Fruit fly (Drosophila melanogaster) whole organism, embryonic: ENCODE data around the gene CG42268.

ENCODE experiments used
- Antp ChIP-seq: fragments of 200-800 bp; sonication (Bioruptor generic); optimal IDR thresholded peaks from 3 replicates; lab custom pipeline; 2016; ENCODE audit warnings: missing biosample characterization, missing genetic modification characterization
- BEAF-32 ChIP-seq: fragments of 200-800 bp; sonication (Bioruptor generic); optimal IDR thresholded peaks from 3 replicates; lab custom pipeline; 2017; ENCODE audit warnings: missing biosample characterization, missing genetic modification characterization, mild to moderate bottlenecking, moderate library complexity, missing genetic modification reagents
- CG11398 ChIP-seq: fragments of 200-800 bp; sonication (Bioruptor generic); optimal IDR thresholded peaks from 2 replicates; lab custom pipeline; 2016; ENCODE audit warnings: missing biosample characterization, missing genetic modification characterization
- CG11456 ChIP-seq: fragments of 200-800 bp; sonication (Bioruptor generic); IDR thresholded peaks from 3 replicates; pipeline ENCODE4 v1.3.6; 2022; ENCODE audit warnings: missing biosample characterization, missing genetic modification characterization
- CG11695 ChIP-seq: fragments of 200-800 bp; sonication (Bioruptor generic); IDR thresholded peaks from 3 replicates; pipeline ENCODE4 v1.3.6; 2022; ENCODE audit warnings: missing biosample characterization, missing genetic modification characterization
- CG11696 ChIP-seq: fragments of 200-800 bp; sonication (Bioruptor generic); IDR thresholded peaks from 2 replicates; pipeline ENCODE4 v1.3.6; 2022; ENCODE audit warnings: missing biosample characterization, missing genetic modification characterization
- CG15073 ChIP-seq: fragments of 200-800 bp; sonication (Bioruptor generic); optimal IDR thresholded peaks from 2 replicates; lab custom pipeline; 2016; ENCODE audit warnings: missing biosample characterization, missing genetic modification characterization
- CG2199 ChIP-seq: fragments of 200-800 bp; sonication (Bioruptor generic); IDR thresholded peaks from 3 replicates; pipeline ENCODE4 v1.3.6; 2022; ENCODE audit warnings: missing biosample characterization, missing genetic modification characterization
- CG31388 ChIP-seq: fragments of 200-800 bp; sonication (Bioruptor generic); optimal IDR thresholded peaks from 2 replicates; lab custom pipeline; 2016; ENCODE audit warnings: missing biosample characterization, missing genetic modification characterization
- CG32532 ChIP-seq: fragments of 200-800 bp; sonication (Bioruptor generic); IDR thresholded peaks from 2 replicates; pipeline ENCODE4 v1.3.6; 2022; ENCODE audit warnings: missing biosample characterization, missing genetic modification characterization
- CG34224 ChIP-seq: fragments of 200-800 bp; sonication (Bioruptor generic); IDR thresholded peaks from 3 replicates; pipeline ENCODE4 v1.3.6; 2022; ENCODE audit warnings: missing biosample characterization, missing genetic modification characterization; ENCODE audit not compliant: partially characterized antibody
- CG3847 ChIP-seq: fragments of 200-800 bp; sonication (Bioruptor generic); IDR thresholded peaks from 2 replicates; pipeline ENCODE4 v1.3.6; 2022; ENCODE audit warnings: missing biosample characterization, missing genetic modification characterization
- CG42726 ChIP-seq: fragments of 200-800 bp; sonication (Bioruptor generic); IDR thresholded peaks from 2 replicates; pipeline ENCODE4 v1.3.6; 2022; ENCODE audit warnings: missing biosample characterization, missing genetic modification characterization; ENCODE audit not compliant: partially characterized antibody
- CG4820 ChIP-seq: fragments of 200-800 bp; sonication (Bioruptor generic); optimal IDR thresholded peaks from 3 replicates; lab custom pipeline; 2016; ENCODE audit warnings: missing biosample characterization, missing genetic modification characterization
- CG5953 ChIP-seq: fragments of 200-800 bp; sonication (Bioruptor generic); IDR thresholded peaks from 2 replicates; pipeline ENCODE4 v1.3.6; 2022; ENCODE audit warnings: missing biosample characterization, missing genetic modification characterization
- CG6689 ChIP-seq: fragments of 200-800 bp; sonication (Bioruptor generic); IDR thresholded peaks from 2 replicates; pipeline ENCODE4 v1.3.6; 2022; ENCODE audit warnings: missing biosample characterization, missing genetic modification characterization
- CG7745 ChIP-seq: fragments of 200-800 bp; sonication (Bioruptor generic); optimal IDR thresholded peaks from 2 replicates; lab custom pipeline; 2018; ENCODE audit warnings: missing biosample characterization, mild to moderate bottlenecking, missing genetic modification characterization, moderate library complexity
- CG8089 ChIP-seq: fragments of 200-800 bp; sonication (Bioruptor generic); optimal IDR thresholded peaks from 3 replicates; lab custom pipeline; 2016; ENCODE audit warnings: missing biosample characterization, missing genetic modification characterization
- CG8944 ChIP-seq: fragments of 200-800 bp; sonication (Bioruptor generic); optimal IDR thresholded peaks from 3 replicates; lab custom pipeline; 2016; ENCODE audit warnings: missing biosample characterization, missing genetic modification characterization
- CG9932 ChIP-seq: fragments of 200-800 bp; sonication (Bioruptor generic); IDR thresholded peaks from 2 replicates; pipeline ENCODE4 v1.3.6; 2022; ENCODE audit warnings: missing biosample characterization, missing genetic modification characterization
- D19B ChIP-seq: fragments of 200-800 bp; sonication (Bioruptor generic); optimal IDR thresholded peaks from 2 replicates; lab custom pipeline; 2017; ENCODE audit warnings: missing biosample characterization, mild to moderate bottlenecking, missing genetic modification characterization
- Deaf1 ChIP-seq: fragments of 200-800 bp; optimal IDR thresholded peaks from 3 replicates; lab custom pipeline; 2019; ENCODE audit warnings: missing biosample characterization, mild to moderate bottlenecking, missing genetic modification characterization, moderate library complexity
- Dek ChIP-seq: fragments of 200-800 bp; sonication (Bioruptor generic); optimal IDR thresholded peaks from 3 replicates; lab custom pipeline; 2019; ENCODE audit warnings: missing biosample characterization, mild to moderate bottlenecking, missing genetic modification characterization, moderate library complexity
- Elba2 ChIP-seq: fragments of 200-800 bp; sonication (Bioruptor generic); optimal IDR thresholded peaks from 3 replicates; lab custom pipeline; 2016; ENCODE audit warnings: missing biosample characterization, missing genetic modification characterization
- Ets97D ChIP-seq: fragments of 200-800 bp; sonication (Bioruptor generic); optimal IDR thresholded peaks from 3 replicates; lab custom pipeline; 2016; ENCODE audit warnings: missing biosample characterization, missing genetic modification characterization
- H2.0 ChIP-seq: fragments of 200-800 bp; sonication (Bioruptor generic); IDR thresholded peaks from 2 replicates; pipeline ENCODE4 v1.3.6; 2022; ENCODE audit warnings: missing biosample characterization, missing genetic modification characterization
- HLH3B ChIP-seq: fragments of 200-800 bp; sonication (Bioruptor generic); IDR thresholded peaks from 2 replicates; pipeline ENCODE4 v1.3.6; 2022; ENCODE audit warnings: missing biosample characterization, missing genetic modification characterization
- Jarid2 ChIP-seq: fragments of 200-800 bp; sonication (Bioruptor generic); optimal IDR thresholded peaks from 3 replicates; lab custom pipeline; 2017; ENCODE audit warnings: mild to moderate bottlenecking, missing biosample characterization, missing genetic modification reagents, missing genetic modification characterization
- Kr ChIP-seq: fragments of 200-800 bp; sonication (Bioruptor generic); optimal IDR thresholded peaks from 2 replicates; lab custom pipeline; 2017; ENCODE audit warnings: missing biosample characterization, mild to moderate bottlenecking, missing genetic modification characterization
- MESR4 ChIP-seq: fragments of 200-800 bp; sonication (Bioruptor generic); optimal IDR thresholded peaks from 2 replicates; lab custom pipeline; 2018; ENCODE audit warnings: missing biosample characterization, mild to moderate bottlenecking, missing genetic modification characterization, moderate library complexity
- Sox100B ChIP-seq: fragments of 200-800 bp; sonication (Bioruptor generic); optimal IDR thresholded peaks from 3 replicates; lab custom pipeline; 2018; ENCODE audit warnings: missing biosample characterization, mild to moderate bottlenecking, missing genetic modification characterization
- abd-A ChIP-seq: fragments of 200-800 bp; sonication (Bioruptor generic); optimal IDR thresholded peaks from 3 replicates; lab custom pipeline; 2019; ENCODE audit warnings: missing biosample characterization, mild to moderate bottlenecking, missing genetic modification characterization, moderate library complexity
- ase ChIP-seq: fragments of 200-800 bp; sonication (Bioruptor generic); IDR thresholded peaks from 3 replicates; pipeline ENCODE4 v1.3.6; 2022; ENCODE audit warnings: missing biosample characterization, missing genetic modification characterization
- az2 ChIP-seq: fragments of 200-800 bp; sonication (Bioruptor generic); optimal IDR thresholded peaks from 3 replicates; lab custom pipeline; 2016; ENCODE audit warnings: missing biosample characterization, missing genetic modification characterization
- bbx ChIP-seq: fragments of 200-800 bp; sonication (Bioruptor generic); IDR thresholded peaks from 2 replicates; pipeline ENCODE4 v1.3.6; 2022; ENCODE audit warnings: missing biosample characterization, missing genetic modification characterization; ENCODE audit not compliant: partially characterized antibody
- da ChIP-seq: fragments of 200-800 bp; sonication (Bioruptor generic); optimal IDR thresholded peaks from 2 replicates; lab custom pipeline; 2016; ENCODE audit warnings: missing biosample characterization, missing genetic modification characterization
- dmrt99B ChIP-seq: fragments of 200-800 bp; sonication (Bioruptor generic); optimal IDR thresholded peaks from 2 replicates; lab custom pipeline; 2018; ENCODE audit warnings: missing biosample characterization, mild to moderate bottlenecking, missing genetic modification characterization, moderate library complexity
- fd102C ChIP-seq: fragments of 200-800 bp; sonication (Bioruptor generic); optimal IDR thresholded peaks from 2 replicates; lab custom pipeline; 2018; ENCODE audit warnings: missing biosample characterization, mild to moderate bottlenecking, missing genetic modification characterization, moderate library complexity
- gce ChIP-seq: fragments of 200-800 bp; sonication (Bioruptor generic); IDR thresholded peaks from 3 replicates; pipeline ENCODE4 v1.3.6; 2022; ENCODE audit warnings: missing biosample characterization, missing genetic modification characterization
- her ChIP-seq: fragments of 200-800 bp; sonication (Bioruptor generic); optimal IDR thresholded peaks from 2 replicates; lab custom pipeline; 2016; ENCODE audit warnings: missing biosample characterization, missing genetic modification characterization
- hkb ChIP-seq, 2 experiments: fragments of 200-800 bp in 1 of 2; fragments of >200 bp in 1 of 2; sonication (Bioruptor generic) in 1 of 2; IDR thresholded peaks in 1 of 2; optimal IDR thresholded peaks in 1 of 2; 2 replicates each; pipeline versions ENCODE4 v1.3.6 to Lab custom; 2017 to 2022; ENCODE audit warnings: missing biosample characterization in 1 of 2, missing genetic modification characterization in 1 of 2
- kah ChIP-seq: fragments of 200-800 bp; sonication (Bioruptor generic); optimal IDR thresholded peaks from 2 replicates; lab custom pipeline; 2018; ENCODE audit warnings: missing biosample characterization, mild to moderate bottlenecking, missing genetic modification characterization
- maf-S ChIP-seq: fragments of 200-800 bp; sonication (Bioruptor generic); optimal IDR thresholded peaks from 2 replicates; lab custom pipeline; 2016; ENCODE audit warnings: missing biosample characterization, missing genetic modification characterization
- prd ChIP-seq, 3 experiments: fragments of >200 bp in 2 of 3; fragments of 200-800 bp in 1 of 3; sonication (Bioruptor generic) in 1 of 3; optimal IDR thresholded peaks in 2 of 3; IDR thresholded peaks in 1 of 3; 2 replicates in 2 of 3; 3 replicates in 1 of 3; pipeline versions ENCODE4 v1.3.6 to Lab custom; 2017 to 2022; ENCODE audit warnings: missing biosample characterization in 1 of 3, missing genetic modification characterization in 1 of 3
- pum ChIP-seq: fragments of 200-800 bp; sonication (Bioruptor generic); optimal IDR thresholded peaks from 2 replicates; lab custom pipeline; 2016; ENCODE audit warnings: missing biosample characterization, missing genetic modification characterization
- pzg ChIP-seq: fragments of 200-800 bp; sonication (Bioruptor generic); optimal IDR thresholded peaks from 3 replicates; lab custom pipeline; 2018; ENCODE audit warnings: missing biosample characterization, mild to moderate bottlenecking, missing genetic modification characterization, moderate library complexity
- repo ChIP-seq: fragments of 200-800 bp; sonication (Bioruptor generic); optimal IDR thresholded peaks from 2 replicates; lab custom pipeline; 2016; ENCODE audit warnings: missing biosample characterization, missing genetic modification characterization
- sc ChIP-seq, 3 experiments: fragments of >200 bp in 2 of 3; fragments of 200-800 bp in 1 of 3; sonication (Bioruptor generic) in 1 of 3; optimal IDR thresholded peaks; 2 replicates in 2 of 3; 3 replicates in 1 of 3; lab custom pipeline; 2017; ENCODE audit warnings: mild to moderate bottlenecking in 1 of 3, missing biosample characterization in 1 of 3, missing genetic modification characterization in 1 of 3, missing genetic modification reagents in 1 of 3
- stwl ChIP-seq: fragments of 200-800 bp; sonication (Bioruptor generic); optimal IDR thresholded peaks from 3 replicates; lab custom pipeline; 2018; ENCODE audit warnings: missing biosample characterization, mild to moderate bottlenecking, missing genetic modification characterization, moderate library complexity
- tio ChIP-seq: fragments of 200-800 bp; sonication (Bioruptor generic); optimal IDR thresholded peaks from 2 replicates; lab custom pipeline; 2017; ENCODE audit warnings: missing biosample characterization, missing genetic modification characterization, inconsistent platforms

Gene CG42268

dm6 chr3L:9751625-9752024, 8.6 kb downstream of the CG42268 start:
- TF ChIP-seq kah (GFP tag; lab: Kevin White, UChicago) (no peak), BEAF-32 (GFP tag; lab: Kevin White, UChicago) (no peak), CG34224 (no peak), sc (optimal IDR thresholded peaks at IDR 0.05; lab: Kevin White, UChicago) (no peak), sc (GFP tag; optimal IDR thresholded peaks at IDR 0.05; lab: Kevin White, UChicago) (no peak), prd (optimal IDR thresholded peaks at IDR 0.05; lab: Kevin White, UChicago) (no peak), prd (GFP tag; IDR thresholded peaks at IDR 0.05; lab: Robert Waterston, UW) (0 out of 3 replicates have a peak, but pooled peaks have one; percentile 4), CG6689 (GFP tag; lab: Robert Waterston, UW) (no peak), gce (GFP tag; lab: Robert Waterston, UW) (no peak), CG8089 (GFP tag; lab: Kevin White, UChicago) (no peak), ase (GFP tag; lab: Robert Waterston, UW) (no peak), pum (GFP tag; lab: Kevin White, UChicago) (no peak), CG9932 (GFP tag; lab: Robert Waterston, UW) (peak; percentile 39; the same call in 1 of the 2 replicates), CG4820 (GFP tag; lab: Kevin White, UChicago) (no peak), abd-A (tag; lab: Kevin White, UChicago) (peak; percentile 17), pzg (GFP tag; lab: Kevin White, UChicago) (no peak), CG11695 (GFP tag; lab: Robert Waterston, UW) (no peak), HLH3B (GFP tag; lab: Robert Waterston, UW) (no peak), CG11456 (GFP tag; lab: Robert Waterston, UW) (peak; percentile 10; the same call in 1 of the 3 replicates), maf-S (no peak), her (no peak), da (GFP tag; lab: Kevin White, UChicago) (no peak), CG11696 (GFP tag; lab: Robert Waterston, UW) (no peak), Ets97D (GFP tag; lab: Kevin White, UChicago) (no peak), CG11398 (GFP tag; lab: Kevin White, UChicago) (no peak), Dek (no peak), CG5953 (no peak), CG8944 (GFP tag; lab: Kevin White, UChicago) (no peak), CG3847 (GFP tag; lab: Robert Waterston, UW) (no peak), repo (GFP tag; lab: Kevin White, UChicago) (no peak), Sox100B (GFP tag; lab: Kevin White, UChicago) (no peak), CG2199 (GFP tag; lab: Robert Waterston, UW) (peak; percentile 43; the same call in 1 of the 3 replicates), CG7745 (tag; lab: Kevin White, UChicago) (no peak), CG31388 (GFP tag; lab: Kevin White, UChicago) (no peak), MESR4 (GFP tag; lab: Kevin White, UChicago) (no peak), Kr (GFP tag; lab: Kevin White, UChicago) (no peak), CG15073 (GFP tag; lab: Kevin White, UChicago) (no peak), bbx (no peak), H2.0 (GFP tag; lab: Robert Waterston, UW) (0 out of 2 replicates have a peak, but pooled peaks have one; percentile 13), Elba2 (GFP tag; lab: Kevin White, UChicago) (no peak), CG42726 (GFP tag; lab: Robert Waterston, UW) (0 out of 2 replicates have a peak, but pooled peaks have one; percentile 22), Deaf1 (tag; lab: Kevin White, UChicago) (no peak), hkb (optimal IDR thresholded peaks at IDR 0.05; lab: Kevin White, UChicago) (peak; percentile 45), hkb (GFP tag; IDR thresholded peaks at IDR 0.05; lab: Robert Waterston, UW) (no peak), fd102C (no peak), CG32532 (GFP tag; lab: Robert Waterston, UW) (peak; percentile 55), stwl (tag; lab: Kevin White, UChicago) (no peak), Jarid2 (GFP tag; lab: Kevin White, UChicago) (no peak), Antp (no peak), D19B (GFP tag; lab: Kevin White, UChicago) (no peak), tio (GFP tag; lab: Kevin White, UChicago) (no peak), dmrt99B (tag; lab: Kevin White, UChicago) (no peak), az2 (GFP tag; lab: Kevin White, UChicago) (no peak)
